Fruit fly (Drosophila melanogaster): ENCODE data around the gene Proc.

The Proc gene

dm6 chr2L:7918770-7919169 lies 47.5 kb upstream of the Proc start (continued):
- no peak for TF ChIP-seq CG30431 (GFP tag; optimal IDR thresholded peaks at IDR 0.05)
- no peak for TF ChIP-seq nom (GFP tag; optimal IDR thresholded peaks at IDR 0.05)
- TF ChIP-seq ato (GFP tag; IDR thresholded peaks at IDR 0.05; ENCODE audit: partially characterized antibody) = no peak
- peak; percentile 24 for TF ChIP-seq unpg (GFP tag; optimal IDR thresholded peaks at IDR 0.05)
- peak; percentile 15 for TF ChIP-seq dmrt99B (tag; optimal IDR thresholded peaks at IDR 0.05)
- TF ChIP-seq ci (GFP tag; IDR thresholded peaks at IDR 0.05) = 0 out of 3 replicates have a peak, but pooled peaks have one; percentile 35
- TF ChIP-seq CG18764 (GFP tag; optimal IDR thresholded peaks at IDR 0.05) = no peak
- TF ChIP-seq CG9609 (GFP tag; optimal IDR thresholded peaks at IDR 0.05) = no peak
- TF ChIP-seq CG14710 (tag; optimal IDR thresholded peaks at IDR 0.05) = no peak
- no peak for TF ChIP-seq Antp (GFP tag; optimal IDR thresholded peaks at IDR 0.05)
- TF ChIP-seq trh (GFP tag; optimal IDR thresholded peaks at IDR 0.05) = no peak
- TF ChIP-seq CG17829 (tag; optimal IDR thresholded peaks at IDR 0.05) = no peak
- TF ChIP-seq gem (tag; optimal IDR thresholded peaks at IDR 0.05) = peak; percentile 34
- no peak for TF ChIP-seq CG10565 (GFP tag; optimal IDR thresholded peaks at IDR 0.05)
- TF ChIP-seq p53 (GFP tag; optimal IDR thresholded peaks at IDR 0.05) = no peak
- no peak for TF ChIP-seq sisA (GFP tag; IDR thresholded peaks at IDR 0.05)
- TF ChIP-seq ro (GFP tag; IDR thresholded peaks at IDR 0.05) = no peak

dm6 chr2L:7916368-7916767 lies 45.1 kb upstream of the Proc start:
- TF ChIP-seq Hmr (GFP tag; optimal IDR thresholded peaks at IDR 0.05) (peak; percentile 81), CG5180 (GFP tag; optimal IDR thresholded peaks at IDR 0.05) (no peak), CG10959 (GFP tag; IDR thresholded peaks at IDR 0.05) (no peak), lilli (GFP tag; optimal IDR thresholded peaks at IDR 0.05) (peak; percentile 53), MTF-1 (GFP tag; optimal IDR thresholded peaks at IDR 0.05; ENCODE audit: borderline replicate concordance) (no peak), Ada2b (GFP tag; IDR thresholded peaks at IDR 0.05) (peak; percentile 84), CG11456 (GFP tag; IDR thresholded peaks at IDR 0.05) (peak; percentile 80), unpg (GFP tag; optimal IDR thresholded peaks at IDR 0.05) (peak; percentile 84), chm (GFP tag; IDR thresholded peaks at IDR 0.05) (no peak), CG11247 (GFP tag; IDR thresholded peaks at IDR 0.05) (peak; percentile 47; the same call in 1 of the 2 replicates), Neu2 (GFP tag; optimal IDR thresholded peaks at IDR 0.05; ENCODE audit: borderline replicate concordance) (no peak), CG13424 (tag; optimal IDR thresholded peaks at IDR 0.05) (peak; percentile 80), sima (GFP tag; optimal IDR thresholded peaks at IDR 0.05) (no peak), gem (tag; optimal IDR thresholded peaks at IDR 0.05) (peak; percentile 84), CG42726 (GFP tag; IDR thresholded peaks at IDR 0.05; ENCODE audit: partially characterized antibody) (no peak), btn (GFP tag; optimal IDR thresholded peaks at IDR 0.05) (no peak), gfzf (GFP tag; optimal IDR thresholded peaks at IDR 0.05) (no peak), Mad (GFP tag; optimal IDR thresholded peaks at IDR 0.05) (no peak), MBD-R2 (GFP tag; IDR thresholded peaks at IDR 0.05) (peak; percentile 63; the same call in 1 of the 2 replicates), Dad (GFP tag; optimal IDR thresholded peaks at IDR 0.05) (no peak), scrt (GFP tag; optimal IDR thresholded peaks at IDR 0.05) (no peak), salm (tag; optimal IDR thresholded peaks at IDR 0.05) (peak; percentile 45), tup (GFP tag; optimal IDR thresholded peaks at IDR 0.05) (no peak), bcd (GFP tag; optimal IDR thresholded peaks at IDR 0.05) (peak; percentile 7), CG6765 (GFP tag; optimal IDR thresholded peaks at IDR 0.05) (no peak), Side (GFP tag; optimal IDR thresholded peaks at IDR 0.05) (peak; percentile 47), E2f2 (GFP tag; IDR thresholded peaks at IDR 0.05) (peak; percentile 44; the same call in 1 of the 2 replicates), shn (GFP tag; optimal IDR thresholded peaks at IDR 0.05) (no peak), HmgD (GFP tag; optimal IDR thresholded peaks at IDR 0.05) (no peak), usp (GFP tag; optimal IDR thresholded peaks at IDR 0.05) (no peak), bowl (GFP tag; IDR thresholded peaks at IDR 0.05) (no peak), CG12391 (tag; optimal IDR thresholded peaks at IDR 0.05) (peak; percentile 69), CG10209 (GFP tag; optimal IDR thresholded peaks at IDR 0.05) (peak; percentile 76), Antp (GFP tag; optimal IDR thresholded peaks at IDR 0.05) (peak; percentile 39), fu2 (GFP tag; optimal IDR thresholded peaks at IDR 0.05) (no peak), Mrtf (GFP tag; IDR thresholded peaks at IDR 0.05) (peak; percentile 72; the same call in 2 of the 3 replicates)

All from whole organism, embryonic.